Worm (Caenorhabditis elegans) whole organism, young adult: Measurements from ENCODE around the gene ZC513.14.

Experiments
- B0019.2 ChIP-seq: fragments of 200-800 bp; sonication (Bioruptor generic); conservative IDR thresholded peaks from 2 replicates; pipeline ENCODE4 v1.3.6; 2022; ENCODE audit warnings: missing genetic modification reagents, missing genetic modification characterization, missing compliant biosample characterization
- F49E8.2 ChIP-seq: sonication (generic microtip); optimal IDR thresholded peaks from 3 replicates; lab custom pipeline; 2017; ENCODE audit warnings: missing genetic modification characterization, mild to moderate bottlenecking, missing compliant biosample characterization, antibody characterized with exemption, moderate library complexity; ENCODE audit not compliant: insufficient read depth
- Y79H2A.3 ChIP-seq: fragments of 200-800 bp; sonication (Bioruptor generic); conservative IDR thresholded peaks from 2 replicates; pipeline ENCODE4 v1.3.6; 2022; ENCODE audit warnings: missing genetic modification reagents, missing genetic modification characterization, missing compliant biosample characterization
- Y95B8A.8 ChIP-seq: fragments of 200-800 bp; sonication (Bioruptor generic); IDR thresholded peaks from 2 replicates; pipeline ENCODE4 v1.3.6; 2022; ENCODE audit warnings: missing genetic modification reagents, missing genetic modification characterization, missing compliant biosample characterization
- ama-1 ChIP-seq, 3 experiments: fragments of 150-350 bp in 1 of 3; sonication (generic microtip) in 2 of 3; optimal IDR thresholded peaks; 2 replicates each; lab custom pipeline; 2014 to 2018; ENCODE audit warnings: missing biosample characterization in 2 of 3, missing genetic modification characterization in 2 of 3, missing genetic modification reagents in 2 of 3
- efl-1 ChIP-seq: fragments of 150-350 bp; optimal IDR thresholded peaks from 2 replicates; lab custom pipeline; 2014; ENCODE audit warnings: missing biosample characterization, missing genetic modification reagents, missing genetic modification characterization
- ekl-4 ChIP-seq: fragments of 200-800 bp; sonication (Bioruptor generic); IDR thresholded peaks from 2 replicates; pipeline ENCODE4 v1.3.6; 2022; ENCODE audit warnings: missing genetic modification reagents, missing genetic modification characterization, missing compliant biosample characterization
- hlh-12 ChIP-seq: sonication (generic microtip); optimal IDR thresholded peaks from 2 replicates; lab custom pipeline; 2016; ENCODE audit warnings: missing genetic modification characterization, missing compliant biosample characterization
- hmg-1.2 ChIP-seq: fragments of 200-800 bp; sonication (Bioruptor generic); IDR thresholded peaks from 2 replicates; pipeline ENCODE4 v1.3.6; 2022; ENCODE audit warnings: missing genetic modification reagents, missing genetic modification characterization, missing compliant biosample characterization
- unc-62 ChIP-seq: fragments of 150-350 bp; optimal IDR thresholded peaks from 2 replicates; lab custom pipeline; 2014; ENCODE audit warnings: missing biosample characterization, missing genetic modification reagents, missing genetic modification characterization
- ztf-28 ChIP-seq: fragments of 200-800 bp; sonication (Bioruptor generic); IDR thresholded peaks from 2 replicates; pipeline ENCODE4 v1.3.6; 2022; ENCODE audit warnings: missing genetic modification reagents, missing genetic modification characterization, missing compliant biosample characterization

DNA sequence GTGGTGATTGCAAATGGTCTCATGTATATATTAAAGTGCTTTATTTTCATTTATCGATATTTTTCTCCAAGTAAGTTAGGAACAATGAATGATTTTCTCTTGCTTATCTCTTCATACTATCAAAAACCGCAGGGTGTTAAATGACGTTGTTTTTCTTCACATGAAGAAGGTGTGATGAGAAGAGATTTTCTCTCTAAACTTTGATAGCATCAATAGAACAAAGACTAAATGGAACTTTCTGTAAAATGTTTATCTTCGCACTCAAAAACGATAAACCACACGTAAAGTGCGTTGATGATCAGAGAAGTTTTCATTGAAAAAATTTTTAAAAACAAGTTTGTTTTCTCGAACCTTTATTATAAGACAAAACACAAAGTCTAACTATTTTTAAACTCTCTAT, 44.0 kb upstream of the ZC513.14 start:
- TF ChIP-seq unc-62 (GFP tag; lab: Kevin White, UChicago) (no peak), hlh-12 (no peak), Y79H2A.3 (GFP tag; lab: Robert Waterston, UW) (no peak), efl-1 (GFP tag; lab: Kevin White, UChicago) (no peak), ama-1 (optimal IDR thresholded peaks at IDR 0.05; lab: Kevin White, UChicago) (no peak), ama-1 (GFP tag; optimal IDR thresholded peaks at IDR 0.05; lab: Kevin White, UChicago) (no peak), hmg-1.2 (GFP tag; lab: Robert Waterston, UW) (no peak), ztf-28 (GFP tag; lab: Robert Waterston, UW) (no peak), ekl-4 (GFP tag; lab: Robert Waterston, UW) (no peak), Y95B8A.8 (GFP tag; lab: Robert Waterston, UW) (no peak), B0019.2 (no peak), F49E8.2 (tag; lab: Kevin White, UChicago) (no peak)
